Fruit fly (Drosophila melanogaster) whole organism, pupa: ENCODE measurements around the gene LSm3.

ENCODE experiments used
- CG10348 ChIP-seq: fragments of 200-800 bp; sonication (Bioruptor generic); IDR thresholded peaks from 2 replicates; pipeline ENCODE4 v1.3.6; 2022; ENCODE audit warnings: missing biosample characterization, missing genetic modification characterization
- CG12605 ChIP-seq: fragments of 200-800 bp; sonication (Bioruptor generic); IDR thresholded peaks from 2 replicates; pipeline ENCODE4 v1.3.6; 2022; ENCODE audit warnings: missing biosample characterization, missing genetic modification characterization
- CG13204 ChIP-seq: fragments of 200-800 bp; sonication (Bioruptor generic); optimal IDR thresholded peaks from 2 replicates; lab custom pipeline; 2018; ENCODE audit warnings: missing biosample characterization, mild to moderate bottlenecking, missing genetic modification characterization, moderate library complexity
- CG14655 ChIP-seq: fragments of 200-800 bp; sonication (Bioruptor generic); optimal IDR thresholded peaks from 3 replicates; lab custom pipeline; 2017; ENCODE audit warnings: mild to moderate bottlenecking, missing biosample characterization, missing genetic modification reagents, missing genetic modification characterization
- CG15710 ChIP-seq: fragments of 200-800 bp; sonication (Bioruptor generic); optimal IDR thresholded peaks from 2 replicates; lab custom pipeline; 2018; ENCODE audit warnings: missing biosample characterization, mild to moderate bottlenecking, missing genetic modification characterization, moderate library complexity
- CG17806 ChIP-seq: fragments of 200-800 bp; sonication (Bioruptor generic); optimal IDR thresholded peaks from 2 replicates; lab custom pipeline; 2018; ENCODE audit warnings: missing biosample characterization, mild to moderate bottlenecking, missing genetic modification characterization, moderate library complexity
- CG32121 ChIP-seq: fragments of 200-800 bp; sonication (Bioruptor generic); IDR thresholded peaks from 2 replicates; pipeline ENCODE4 v1.3.6; 2022; ENCODE audit warnings: missing biosample characterization, missing genetic modification characterization
- CG34367 ChIP-seq: fragments of 200-800 bp; sonication (Bioruptor generic); optimal IDR thresholded peaks from 2 replicates; lab custom pipeline; 2018; ENCODE audit warnings: missing biosample characterization, mild to moderate bottlenecking, missing genetic modification characterization
- CG4496 ChIP-seq: fragments of 200-800 bp; sonication (Bioruptor generic); IDR thresholded peaks from 3 replicates; pipeline ENCODE4 v1.3.6; 2022; ENCODE audit warnings: missing biosample characterization, missing genetic modification characterization
- CG8159 ChIP-seq: fragments of 200-800 bp; sonication (Bioruptor generic); optimal IDR thresholded peaks from 3 replicates; lab custom pipeline; 2018; ENCODE audit warnings: missing biosample characterization, mild to moderate bottlenecking, missing genetic modification characterization, moderate library complexity
- CG8301 ChIP-seq: fragments of 200-800 bp; sonication (Bioruptor generic); optimal IDR thresholded peaks from 2 replicates; lab custom pipeline; 2018; ENCODE audit warnings: missing biosample characterization, mild to moderate bottlenecking, missing genetic modification characterization
- CG9948 ChIP-seq: fragments of 200-800 bp; sonication (Bioruptor generic); optimal IDR thresholded peaks from 2 replicates; lab custom pipeline; 2018; ENCODE audit warnings: missing biosample characterization, mild to moderate bottlenecking, missing genetic modification characterization, moderate library complexity
- D1 ChIP-seq: fragments of 200-800 bp; sonication (Bioruptor generic); optimal IDR thresholded peaks from 2 replicates; lab custom pipeline; 2018; ENCODE audit warnings: missing biosample characterization, mild to moderate bottlenecking, missing genetic modification characterization, moderate library complexity
- EcR ChIP-seq: fragments of 200-800 bp; sonication (Bioruptor generic); optimal IDR thresholded peaks from 3 replicates; lab custom pipeline; 2019; ENCODE audit warnings: missing biosample characterization, missing genetic modification characterization, mild to moderate bottlenecking, moderate library complexity, missing genetic modification reagents
- Ets98B ChIP-seq: fragments of 200-800 bp; sonication (Bioruptor generic); IDR thresholded peaks from 2 replicates; pipeline ENCODE4 v1.3.6; 2022; ENCODE audit warnings: missing biosample characterization, missing genetic modification characterization
- Pif1A ChIP-seq: fragments of 200-800 bp; sonication (Bioruptor generic); optimal IDR thresholded peaks from 3 replicates; lab custom pipeline; 2016; ENCODE audit warnings: missing biosample characterization, missing genetic modification characterization
- Pif1B ChIP-seq: fragments of 200-800 bp; sonication (Bioruptor generic); optimal IDR thresholded peaks from 3 replicates; lab custom pipeline; 2016; ENCODE audit warnings: missing biosample characterization, missing genetic modification characterization
- Snoo ChIP-seq: fragments of 200-800 bp; sonication (Bioruptor generic); optimal IDR thresholded peaks from 3 replicates; lab custom pipeline; 2017; ENCODE audit warnings: missing biosample characterization, mild to moderate bottlenecking, missing genetic modification characterization, inconsistent platforms
- fd96Ca ChIP-seq: fragments of 200-800 bp; sonication (Bioruptor generic); IDR thresholded peaks from 3 replicates; pipeline ENCODE4 v1.3.6; 2022; ENCODE audit warnings: missing biosample characterization, missing genetic modification characterization
- gl ChIP-seq: fragments of 200-800 bp; sonication (Bioruptor generic); optimal IDR thresholded peaks from 2 replicates; lab custom pipeline; 2018; ENCODE audit warnings: missing biosample characterization, mild to moderate bottlenecking, missing genetic modification characterization
- rn ChIP-seq: fragments of 200-800 bp; sonication (Bioruptor generic); IDR thresholded peaks from 2 replicates; pipeline ENCODE4 v1.3.6; 2022; ENCODE audit warnings: missing biosample characterization, missing genetic modification characterization

LSm3 gene

DNA sequence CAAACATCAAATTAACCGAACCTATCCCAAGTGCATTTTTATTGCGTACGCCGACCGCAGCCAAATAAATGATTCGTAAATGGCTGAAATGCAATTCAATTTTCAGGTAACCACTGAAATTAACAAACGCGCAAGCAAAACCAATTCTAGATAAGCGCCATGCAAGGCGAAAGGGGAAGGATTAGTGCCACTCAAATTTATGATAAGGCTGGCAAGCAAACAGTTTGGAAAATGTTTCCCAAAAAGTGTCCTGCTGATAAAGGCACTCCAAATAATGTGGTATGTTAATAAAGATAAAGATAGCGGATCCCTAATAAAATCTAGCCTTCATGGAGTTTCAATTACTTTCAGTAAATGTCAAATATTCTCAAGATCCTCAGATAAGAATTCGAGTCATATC is 31.2 kb downstream of the LSm3 start:
- TF ChIP-seq CG32121 (GFP tag; lab: Robert Waterston, UW): no peak
- no peak for TF ChIP-seq gl (tag; lab: Kevin White, UChicago)
- TF ChIP-seq Pif1A: no peak
- TF ChIP-seq CG17806 (tag; lab: Kevin White, UChicago): no peak
- TF ChIP-seq CG8301: no peak
- TF ChIP-seq CG12605 (GFP tag; lab: Robert Waterston, UW): no peak
- no peak for TF ChIP-seq CG10348 (GFP tag; lab: Robert Waterston, UW)
- no peak for TF ChIP-seq CG14655 (GFP tag; lab: Kevin White, UChicago)
- TF ChIP-seq Snoo (tag; lab: Kevin White, UChicago): no peak
- TF ChIP-seq rn (GFP tag; lab: Robert Waterston, UW): no peak
- no peak for TF ChIP-seq CG15710 (tag; lab: Kevin White, UChicago)
- no peak for TF ChIP-seq Pif1B (GFP tag; lab: Kevin White, UChicago)

dm6 chr3R:24031019-24031824 is 35.2 kb downstream of the LSm3 start:
- TF ChIP-seq CG13204 (GFP tag; lab: Kevin White, UChicago) (peak; percentile 76), CG4496 (GFP tag; lab: Robert Waterston, UW) (peak; percentile 71), Pif1A (peak; percentile 20), fd96Ca (GFP tag; lab: Robert Waterston, UW) (peak; percentile 51; the same call in 2 of the 3 replicates), CG15710 (tag; lab: Kevin White, UChicago) (peak; percentile 15), Ets98B (GFP tag; lab: Robert Waterston, UW) (peak; percentile 61), EcR (GFP tag; lab: Kevin White, UChicago) (peak; percentile 61), CG10348 (GFP tag; lab: Robert Waterston, UW) (no peak), CG8159 (tag; lab: Kevin White, UChicago) (peak; percentile 20), Snoo (tag; lab: Kevin White, UChicago) (no peak), CG32121 (GFP tag; lab: Robert Waterston, UW) (peak; percentile 57; the same call in 1 of the 2 replicates), CG34367 (tag; lab: Kevin White, UChicago) (no peak), CG9948 (tag; lab: Kevin White, UChicago) (no peak), Pif1B (GFP tag; lab: Kevin White, UChicago) (peak; percentile 66)

- no peak for TF ChIP-seq CG4496 (GFP tag; lab: Robert Waterston, UW)
- no peak for TF ChIP-seq CG8159 (tag; lab: Kevin White, UChicago)
- no peak for TF ChIP-seq fd96Ca (GFP tag; lab: Robert Waterston, UW)
- no peak for TF ChIP-seq Pif1A
- TF ChIP-seq CG17806 (tag; lab: Kevin White, UChicago): no peak
- no peak for TF ChIP-seq CG9948 (tag; lab: Kevin White, UChicago)
Measured at dm6 chr3R:24031825-24032523, 35.9 kb downstream of the LSm3 start, which contains the start of the genes KrT95D and Mettl3. Gene KrT95D, minus strand, starts transcription at chr3R:24031827. Gene Mettl3, plus strand, starts transcription at chr3R:24032157.

DNA sequence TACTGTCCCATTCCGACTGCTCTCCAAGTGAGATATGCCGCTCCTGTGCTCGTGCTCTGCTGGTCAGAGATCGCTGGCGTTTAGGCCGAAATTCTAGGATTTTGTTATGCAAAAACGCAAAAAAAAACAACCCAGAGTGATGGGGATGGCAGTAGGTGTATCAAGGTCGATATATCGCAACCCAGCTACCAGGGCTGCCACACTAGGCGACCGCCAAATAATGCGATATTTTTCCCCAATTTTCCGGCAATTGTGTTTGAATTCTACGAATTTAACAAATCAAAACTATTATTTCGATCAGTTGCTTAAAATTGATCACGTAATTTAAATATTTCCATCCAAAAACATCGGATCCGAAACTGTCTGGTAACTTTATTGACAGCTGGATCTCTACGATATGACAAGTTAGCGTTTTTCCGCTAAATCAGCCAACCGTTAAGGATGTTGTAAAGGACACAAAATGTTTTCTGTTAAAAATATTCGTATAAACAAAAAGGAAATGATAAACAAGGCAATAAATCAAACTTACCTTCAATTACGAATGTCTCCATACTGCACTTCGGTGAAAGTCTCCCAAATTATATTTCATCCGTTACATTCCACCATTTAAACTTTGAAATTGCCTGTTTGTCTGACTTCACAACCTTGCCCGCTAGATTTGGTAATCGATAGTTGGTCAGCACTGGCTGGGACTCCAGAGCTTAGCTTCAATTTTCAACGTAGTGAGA is 41.6 kb downstream of the LSm3 start, which contains the start of gene spas:
spas (plus strand) TSS at position 678 of the 728 bp plus-strand sequence.
- TF ChIP-seq Ets98B (GFP tag; lab: Robert Waterston, UW) (peak; percentile 72), CG10348 (GFP tag; lab: Robert Waterston, UW) (peak; percentile 34; the same call in 1 of the 2 replicates), fd96Ca (GFP tag; lab: Robert Waterston, UW) (peak; percentile 86), D1 (tag; lab: Kevin White, UChicago) (no peak), EcR (GFP tag; lab: Kevin White, UChicago) (no peak), CG32121 (GFP tag; lab: Robert Waterston, UW) (peak; percentile 78), CG17806 (tag; lab: Kevin White, UChicago) (peak; percentile 60), CG15710 (tag; lab: Kevin White, UChicago) (peak; percentile 71), CG13204 (GFP tag; lab: Kevin White, UChicago) (no peak), CG8301 (peak; percentile 38), rn (GFP tag; lab: Robert Waterston, UW) (no peak), CG34367 (tag; lab: Kevin White, UChicago) (peak; percentile 49), CG9948 (tag; lab: Kevin White, UChicago) (peak; percentile 57), CG8159 (tag; lab: Kevin White, UChicago) (peak; percentile 57), Snoo (tag; lab: Kevin White, UChicago) (peak; percentile 39), CG4496 (GFP tag; lab: Robert Waterston, UW) (peak; percentile 73)
